Worm (Caenorhabditis elegans) whole organism, L4/young adult: ENCODE measurements around the gene F41E6.1.

Experiments
- W03F9.2 ChIP-seq: fragments of 150-350 bp; optimal IDR thresholded peaks from 2 replicates; lab custom pipeline; 2014; ENCODE audit warnings: missing biosample characterization, missing genetic modification characterization
- dao-5 ChIP-seq: sonication (generic microtip); optimal IDR thresholded peaks from 2 replicates; lab custom pipeline; 2016; ENCODE audit warnings: missing genotype, missing genetic modification characterization, moderate library complexity, missing compliant biosample characterization
- him-1 ChIP-seq: sonication (generic microtip); optimal IDR thresholded peaks from 2 replicates; lab custom pipeline; 2016; ENCODE audit warnings: missing genotype, missing genetic modification reagents, missing genetic modification characterization, missing compliant biosample characterization

DNA sequence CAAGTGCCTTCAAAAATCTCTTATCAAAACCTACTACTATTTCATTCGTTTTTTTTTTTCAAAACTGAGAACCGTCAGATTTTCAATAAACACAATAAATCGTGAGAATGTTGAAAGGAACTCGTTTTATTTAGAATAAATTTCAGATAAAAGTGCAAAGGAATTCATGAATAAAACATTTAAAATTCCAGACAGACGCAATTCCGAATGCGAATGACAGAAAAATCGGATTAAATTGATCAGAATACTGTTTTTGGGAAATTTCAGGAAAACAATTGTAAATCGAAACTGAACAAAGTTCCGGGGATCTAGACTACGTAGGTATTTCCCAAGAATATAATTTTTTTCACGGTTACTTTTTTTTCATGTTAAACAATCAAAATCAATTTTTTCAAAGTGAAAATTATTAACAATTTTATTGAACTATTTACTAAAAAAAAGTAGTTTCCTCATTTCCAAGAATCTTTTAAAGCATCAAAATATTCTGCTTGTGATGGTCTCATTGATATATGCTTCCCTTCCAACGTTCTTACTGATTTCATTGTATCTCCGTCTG lies 49.2 kb downstream of the F41E6.1 start:
- TF ChIP-seq dao-5 (tag; lab: Kevin White, UChicago) = no peak
- no peak for TF ChIP-seq him-1 (tag; lab: Kevin White, UChicago)
- no peak for TF ChIP-seq W03F9.2 (tag; lab: Kevin White, UChicago)
